Worm (Caenorhabditis elegans) whole organism, L2 larva: ENCODE results near the gene clec-186.

Experiments used
- aly-2 ChIP-seq: fragments of 150-350 bp; optimal IDR thresholded peaks from 2 replicates; lab custom pipeline; 2014; ENCODE audit warnings: missing biosample characterization, missing genetic modification characterization
- blmp-1 ChIP-seq: sonication (generic microtip); optimal IDR thresholded peaks from 2 replicates; lab custom pipeline; 2017; ENCODE audit warnings: missing genetic modification characterization, mild to moderate bottlenecking, missing compliant biosample characterization, antibody characterized with exemption, moderate library complexity; ENCODE audit not compliant: insufficient read depth
- egl-27 ChIP-seq: sonication (generic microtip); optimal IDR thresholded peaks from 3 replicates; lab custom pipeline; 2017; ENCODE audit warnings: missing biosample characterization, missing genetic modification reagents, missing genetic modification characterization
- lsy-2 ChIP-seq, 2 experiments: fragments of 150-350 bp in 1 of 2; sonication (generic microtip) in 1 of 2; optimal IDR thresholded peaks; 2 replicates each; lab custom pipeline; 2014 to 2017; ENCODE audit warnings: missing biosample characterization in 2 of 2, missing genetic modification characterization in 2 of 2
- skn-1 ChIP-seq: sonication (generic microtip); optimal IDR thresholded peaks from 2 replicates; lab custom pipeline; 2017; ENCODE audit warnings: missing biosample characterization, missing genetic modification characterization
- unc-55 ChIP-seq: fragments of 150-350 bp; sonication (generic microtip); optimal IDR thresholded peaks from 3 replicates; lab custom pipeline; 2014; ENCODE audit warnings: missing biosample characterization, missing genetic modification reagents, missing genetic modification characterization
- ztf-1 ChIP-seq: fragments of 200-800 bp; sonication (Bioruptor generic); conservative IDR thresholded peaks from 2 replicates; pipeline ENCODE4 v1.3.6; 2022; ENCODE audit warnings: missing genetic modification characterization, missing compliant biosample characterization
- ztf-11 ChIP-seq: sonication (generic microtip); optimal IDR thresholded peaks from 2 replicates; lab custom pipeline; 2017; ENCODE audit warnings: missing biosample characterization, missing genetic modification characterization

DNA sequence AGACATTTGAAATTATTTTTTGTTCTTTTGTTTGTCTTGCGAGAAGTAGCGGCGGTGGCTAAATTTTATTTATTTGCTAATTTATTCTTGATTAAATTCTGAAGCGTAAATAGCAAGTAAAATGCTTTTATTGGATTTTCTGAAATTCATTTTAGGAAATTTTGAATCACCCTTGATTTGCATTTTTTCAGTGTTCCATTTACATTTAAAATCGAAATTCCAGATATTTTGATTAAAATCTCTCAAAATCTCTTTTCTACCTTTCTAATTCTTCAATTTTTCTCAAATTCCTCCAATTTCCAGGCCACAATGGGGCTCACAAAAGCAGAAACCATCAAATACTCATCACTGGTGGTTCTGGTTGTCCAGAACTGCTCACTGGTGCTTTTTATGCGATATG, 10.7 kb upstream of the clec-186 start, which contains the start of gene nstp-5:
- no peak for TF ChIP-seq blmp-1
- TF ChIP-seq skn-1: no peak
- TF ChIP-seq aly-2: no peak
- no peak for TF ChIP-seq egl-27 (tag; lab: Kevin White, UChicago)
- no peak for TF ChIP-seq ztf-11
- no peak for TF ChIP-seq lsy-2 (tag; optimal IDR thresholded peaks at IDR 0.05; lab: Kevin White, UChicago)
- TF ChIP-seq ztf-1 (GFP tag; lab: Robert Waterston, UW): no peak
- no peak for TF ChIP-seq unc-55
